Worm (Caenorhabditis elegans): ENCODE results near the gene memi-2.

DNA sequence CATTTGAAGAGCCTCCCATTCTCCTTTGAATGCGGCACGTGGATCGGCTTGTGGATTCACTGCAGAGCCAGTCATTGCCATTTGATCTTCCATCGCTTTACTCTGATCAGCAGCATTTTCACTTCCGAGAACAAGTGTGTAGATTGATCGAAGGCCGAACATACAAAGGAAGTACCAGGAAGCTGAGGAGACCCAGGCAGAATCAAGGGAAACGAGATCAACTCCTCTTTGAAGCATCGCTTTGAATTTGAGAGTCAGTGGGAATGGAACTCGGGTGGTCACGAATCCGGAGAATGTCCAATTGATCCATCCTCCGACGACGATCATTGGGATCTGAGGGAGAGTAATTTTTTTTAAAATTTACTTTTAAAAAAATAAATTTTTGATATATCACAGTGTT is 19.8 kb downstream of the memi-2 start:
- TF ChIP-seq flt-1 (GFP tag; IDR thresholded peaks at IDR 0.05) = no peak
- no peak for TF ChIP-seq hmbx-1 (tag; optimal IDR thresholded peaks at IDR 0.05)
- TF ChIP-seq ama-1 (optimal IDR thresholded peaks at IDR 0.05) = peak; percentile 28
- no peak for TF ChIP-seq ceh-36 (tag; optimal IDR thresholded peaks at IDR 0.05)
- TF ChIP-seq pes-1 (GFP tag; IDR thresholded peaks at IDR 0.05) = no peak
